Fruit fly (Drosophila melanogaster) whole organism, embryonic: ENCODE measurements around the gene CG6163.

Experiments used
- Bgb ChIP-seq: fragments of 200-800 bp; sonication (Bioruptor generic); IDR thresholded peaks from 2 replicates; pipeline ENCODE4 v1.3.6; 2022; ENCODE audit warnings: missing biosample characterization, missing genetic modification characterization; ENCODE audit not compliant: partially characterized antibody
- CG10462 ChIP-seq: fragments of 200-800 bp; sonication (Bioruptor generic); optimal IDR thresholded peaks from 2 replicates; lab custom pipeline; 2016; ENCODE audit warnings: missing biosample characterization, missing genetic modification characterization
- CG10959 ChIP-seq: fragments of 200-800 bp; sonication (Bioruptor generic); IDR thresholded peaks from 2 replicates; pipeline ENCODE4 v1.3.6; 2022; ENCODE audit warnings: missing biosample characterization, missing genetic modification characterization
- CG11085 ChIP-seq: fragments of 200-800 bp; sonication (Bioruptor generic); IDR thresholded peaks from 2 replicates; pipeline ENCODE4 v1.3.6; 2022; ENCODE audit warnings: missing biosample characterization, missing genetic modification characterization
- CG11696 ChIP-seq: fragments of 200-800 bp; sonication (Bioruptor generic); IDR thresholded peaks from 2 replicates; pipeline ENCODE4 v1.3.6; 2022; ENCODE audit warnings: missing biosample characterization, missing genetic modification characterization
- CG12236 ChIP-seq: fragments of 200-800 bp; sonication (Bioruptor generic); optimal IDR thresholded peaks from 2 replicates; lab custom pipeline; 2016; ENCODE audit warnings: missing biosample characterization, missing genetic modification characterization
- CG15011 ChIP-seq: fragments of 200-800 bp; sonication (Bioruptor generic); optimal IDR thresholded peaks from 3 replicates; lab custom pipeline; 2018; ENCODE audit warnings: missing biosample characterization, mild to moderate bottlenecking, missing genetic modification characterization
- CG1602 ChIP-seq: fragments of 200-800 bp; sonication (Bioruptor generic); optimal IDR thresholded peaks from 3 replicates; lab custom pipeline; 2016; ENCODE audit warnings: missing biosample characterization, missing genetic modification characterization
- CG17359 ChIP-seq: fragments of 200-800 bp; sonication (Bioruptor generic); optimal IDR thresholded peaks from 3 replicates; lab custom pipeline; 2018; ENCODE audit warnings: missing biosample characterization, mild to moderate bottlenecking, missing genetic modification characterization, moderate library complexity
- CG17385 ChIP-seq: fragments of 200-800 bp; sonication (Bioruptor generic); optimal IDR thresholded peaks from 3 replicates; lab custom pipeline; 2018; ENCODE audit warnings: missing biosample characterization, mild to moderate bottlenecking, missing genetic modification characterization
- CG18011 ChIP-seq: fragments of 200-800 bp; sonication (Bioruptor generic); optimal IDR thresholded peaks from 2 replicates; lab custom pipeline; 2017; ENCODE audit warnings: missing biosample characterization, missing genetic modification characterization, mild to moderate bottlenecking, moderate library complexity, missing genotype
- CG2875 ChIP-seq: fragments of 200-800 bp; sonication (Bioruptor generic); optimal IDR thresholded peaks from 2 replicates; lab custom pipeline; 2017; ENCODE audit warnings: missing biosample characterization, mild to moderate bottlenecking, missing genetic modification characterization, missing genetic modification reagents
- CG31388 ChIP-seq: fragments of 200-800 bp; sonication (Bioruptor generic); optimal IDR thresholded peaks from 2 replicates; lab custom pipeline; 2016; ENCODE audit warnings: missing biosample characterization, missing genetic modification characterization
- CG4328 ChIP-seq: fragments of 200-800 bp; sonication (Bioruptor generic); optimal IDR thresholded peaks from 3 replicates; lab custom pipeline; 2017; ENCODE audit warnings: missing biosample characterization, missing genetic modification reagents, missing genetic modification characterization
- CG4617 ChIP-seq: fragments of 200-800 bp; sonication (Bioruptor generic); optimal IDR thresholded peaks from 3 replicates; lab custom pipeline; 2016; ENCODE audit warnings: missing biosample characterization, missing genetic modification characterization, borderline replicate concordance
- CG5953 ChIP-seq: fragments of 200-800 bp; sonication (Bioruptor generic); IDR thresholded peaks from 2 replicates; pipeline ENCODE4 v1.3.6; 2022; ENCODE audit warnings: missing biosample characterization, missing genetic modification characterization
- CG6683 ChIP-seq: fragments of 200-800 bp; sonication (Bioruptor generic); optimal IDR thresholded peaks from 2 replicates; lab custom pipeline; 2017; ENCODE audit warnings: missing biosample characterization, mild to moderate bottlenecking, missing genetic modification characterization, missing genetic modification reagents
- CG7786 ChIP-seq: fragments of 200-800 bp; sonication (Bioruptor generic); optimal IDR thresholded peaks from 2 replicates; lab custom pipeline; 2016; ENCODE audit warnings: missing biosample characterization, missing genetic modification characterization
- CG8388 ChIP-seq: fragments of 200-800 bp; sonication (Bioruptor generic); optimal IDR thresholded peaks from 2 replicates; lab custom pipeline; 2019; ENCODE audit warnings: missing biosample characterization, mild to moderate bottlenecking, missing genetic modification characterization, moderate library complexity
- CG9437 ChIP-seq: fragments of 200-800 bp; sonication (Bioruptor generic); optimal IDR thresholded peaks from 2 replicates; lab custom pipeline; 2018; ENCODE audit warnings: missing biosample characterization, mild to moderate bottlenecking, missing genetic modification characterization
- D19A ChIP-seq: fragments of 200-800 bp; optimal IDR thresholded peaks from 3 replicates; lab custom pipeline; 2019; ENCODE audit warnings: missing biosample characterization, mild to moderate bottlenecking, missing genetic modification characterization, moderate library complexity
- Dip3 ChIP-seq: fragments of 200-800 bp; sonication (Bioruptor generic); optimal IDR thresholded peaks from 3 replicates; lab custom pipeline; 2016; ENCODE audit warnings: missing biosample characterization, missing genetic modification characterization
- Dref ChIP-seq: fragments of 200-800 bp; sonication (Bioruptor generic); IDR thresholded peaks from 2 replicates; pipeline ENCODE4 v1.3.6; 2022; ENCODE audit warnings: missing biosample characterization, missing genetic modification characterization
- ERR ChIP-seq: fragments of 200-800 bp; sonication (Bioruptor generic); optimal IDR thresholded peaks from 2 replicates; lab custom pipeline; 2016; ENCODE audit warnings: missing biosample characterization, missing genetic modification characterization
- Hmx ChIP-seq: fragments of 200-800 bp; sonication (Bioruptor generic); optimal IDR thresholded peaks from 2 replicates; lab custom pipeline; 2016; ENCODE audit warnings: missing biosample characterization, missing genetic modification characterization
- Hsf ChIP-seq: fragments of 200-800 bp; sonication (Bioruptor generic); optimal IDR thresholded peaks from 3 replicates; lab custom pipeline; 2016; ENCODE audit warnings: missing biosample characterization, missing genetic modification characterization
- Lim3 ChIP-seq: fragments of 200-800 bp; sonication (Bioruptor generic); IDR thresholded peaks from 2 replicates; pipeline ENCODE4 v1.3.6; 2022; ENCODE audit warnings: missing biosample characterization, missing genetic modification characterization
- Lpt ChIP-seq: fragments of >200 bp; optimal IDR thresholded peaks from 2 replicates; lab custom pipeline; 2018; ENCODE audit warnings: missing biosample characterization, missing genetic modification characterization
- MBD-R2 ChIP-seq: fragments of 200-800 bp; sonication (Bioruptor generic); IDR thresholded peaks from 2 replicates; pipeline ENCODE4 v1.3.6; 2022; ENCODE audit warnings: missing biosample characterization, missing genetic modification characterization
- Mes4 ChIP-seq: fragments of 200-800 bp; sonication (Bioruptor generic); optimal IDR thresholded peaks from 2 replicates; lab custom pipeline; 2016; ENCODE audit warnings: missing biosample characterization, missing genetic modification characterization
- Myb ChIP-seq: fragments of 200-800 bp; sonication (Bioruptor generic); optimal IDR thresholded peaks from 2 replicates; lab custom pipeline; 2016; ENCODE audit warnings: missing biosample characterization, missing genetic modification characterization
- NFAT ChIP-seq: fragments of 200-800 bp; sonication (Bioruptor generic); IDR thresholded peaks from 2 replicates; pipeline ENCODE4 v1.3.6; 2022; ENCODE audit warnings: missing biosample characterization, missing genetic modification characterization
- Neu2 ChIP-seq: fragments of 200-800 bp; sonication (Bioruptor generic); optimal IDR thresholded peaks from 3 replicates; lab custom pipeline; 2016; ENCODE audit warnings: missing biosample characterization, missing genetic modification characterization, borderline replicate concordance
- Nf-YA ChIP-seq: fragments of 200-800 bp; sonication (Bioruptor generic); IDR thresholded peaks from 2 replicates; pipeline ENCODE4 v1.3.6; 2022; ENCODE audit warnings: missing biosample characterization, missing genetic modification characterization
- PHDP ChIP-seq: fragments of 200-800 bp; sonication (Bioruptor generic); optimal IDR thresholded peaks from 3 replicates; lab custom pipeline; 2018; ENCODE audit warnings: missing biosample characterization, mild to moderate bottlenecking, missing genetic modification characterization, moderate library complexity
- Stat92E ChIP-seq, 3 experiments: fragments of >200 bp in 2 of 3; fragments of 200-800 bp in 1 of 3; sonication (Bioruptor generic) in 1 of 3; optimal IDR thresholded peaks; 2 replicates each; lab custom pipeline; 2017 to 2019; ENCODE audit warnings: missing biosample characterization in 3 of 3, missing genetic modification characterization in 3 of 3, mild to moderate bottlenecking in 1 of 3, moderate library complexity in 1 of 3
- caup ChIP-seq: fragments of 200-800 bp; sonication (Bioruptor generic); optimal IDR thresholded peaks from 3 replicates; lab custom pipeline; 2017; ENCODE audit warnings: missing biosample characterization, mild to moderate bottlenecking, missing genetic modification characterization, moderate library complexity; ENCODE audit not compliant: severe bottlenecking
- gsb-n ChIP-seq: fragments of 200-800 bp; sonication (Bioruptor generic); optimal IDR thresholded peaks from 3 replicates; lab custom pipeline; 2018; ENCODE audit warnings: missing biosample characterization, mild to moderate bottlenecking, missing genetic modification characterization
- maf-S ChIP-seq: fragments of 200-800 bp; sonication (Bioruptor generic); optimal IDR thresholded peaks from 2 replicates; lab custom pipeline; 2016; ENCODE audit warnings: missing biosample characterization, missing genetic modification characterization
- oc ChIP-seq: fragments of 200-800 bp; sonication (Bioruptor generic); optimal IDR thresholded peaks from 2 replicates; lab custom pipeline; 2018; ENCODE audit warnings: missing biosample characterization, mild to moderate bottlenecking, missing genetic modification characterization, moderate library complexity
- pfk ChIP-seq: fragments of 200-800 bp; sonication (Bioruptor generic); optimal IDR thresholded peaks from 2 replicates; lab custom pipeline; 2018; ENCODE audit warnings: missing biosample characterization, mild to moderate bottlenecking, missing genetic modification characterization, moderate library complexity
- pnt ChIP-seq: fragments of 200-800 bp; sonication (Bioruptor generic); optimal IDR thresholded peaks from 3 replicates; lab custom pipeline; 2016; ENCODE audit warnings: missing biosample characterization, missing genetic modification characterization
- pros ChIP-seq: fragments of 200-800 bp; sonication (Bioruptor generic); optimal IDR thresholded peaks from 3 replicates; lab custom pipeline; 2019; ENCODE audit warnings: missing biosample characterization, mild to moderate bottlenecking, missing genetic modification characterization, moderate library complexity
- pum ChIP-seq: fragments of 200-800 bp; sonication (Bioruptor generic); optimal IDR thresholded peaks from 2 replicates; lab custom pipeline; 2016; ENCODE audit warnings: missing biosample characterization, missing genetic modification characterization
- sc ChIP-seq, 3 experiments: fragments of >200 bp in 2 of 3; fragments of 200-800 bp in 1 of 3; sonication (Bioruptor generic) in 1 of 3; optimal IDR thresholded peaks; 2 replicates in 2 of 3; 3 replicates in 1 of 3; lab custom pipeline; 2017; ENCODE audit warnings: mild to moderate bottlenecking in 1 of 3, missing biosample characterization in 1 of 3, missing genetic modification characterization in 1 of 3, missing genetic modification reagents in 1 of 3
- sens ChIP-seq: fragments of 200-800 bp; sonication (Bioruptor generic); peaks from one replicate; lab custom pipeline; 2016; ENCODE audit warnings: missing biosample characterization, missing genetic modification characterization
- stc ChIP-seq: fragments of 200-800 bp; sonication (Bioruptor generic); IDR thresholded peaks from 2 replicates; pipeline ENCODE4 v1.3.6; 2022; ENCODE audit warnings: missing biosample characterization, missing genetic modification characterization
- stwl ChIP-seq: fragments of 200-800 bp; sonication (Bioruptor generic); optimal IDR thresholded peaks from 3 replicates; lab custom pipeline; 2018; ENCODE audit warnings: missing biosample characterization, mild to moderate bottlenecking, missing genetic modification characterization, moderate library complexity
- unpg ChIP-seq: fragments of 200-800 bp; sonication (Bioruptor generic); optimal IDR thresholded peaks from 3 replicates; lab custom pipeline; 2018; ENCODE audit warnings: missing biosample characterization, mild to moderate bottlenecking, missing genetic modification characterization, moderate library complexity
- wor ChIP-seq: fragments of 200-800 bp; sonication (Bioruptor generic); IDR thresholded peaks from 2 replicates; pipeline ENCODE4 v1.3.6; 2022; ENCODE audit warnings: missing biosample characterization, missing genetic modification characterization

Gene CG6163

dm6 chr3L:11328015-11328680 lies 36.5 kb downstream of the CG6163 start (continued):
- TF ChIP-seq CG6683 (GFP tag; lab: Kevin White, UChicago) (no peak), pros (GFP tag; lab: Kevin White, UChicago) (peak; percentile 46), CG1602 (no peak), CG11696 (GFP tag; lab: Robert Waterston, UW) (no peak), maf-S (no peak), CG4617 (GFP tag; lab: Kevin White, UChicago) (no peak), CG4328 (GFP tag; lab: Kevin White, UChicago) (no peak), wor (no peak), Nf-YA (GFP tag; lab: Robert Waterston, UW) (no peak), CG10959 (GFP tag; lab: Robert Waterston, UW) (no peak), PHDP (tag; lab: Kevin White, UChicago) (peak; percentile 22), Neu2 (GFP tag; lab: Kevin White, UChicago) (no peak), CG11085 (GFP tag; lab: Robert Waterston, UW) (no peak), MBD-R2 (GFP tag; lab: Robert Waterston, UW) (no peak), D19A (tag; lab: Kevin White, UChicago) (peak; percentile 93), CG7786 (GFP tag; lab: Kevin White, UChicago) (no peak), NFAT (GFP tag; lab: Robert Waterston, UW) (no peak), Lim3 (no peak), Myb (GFP tag; lab: Kevin White, UChicago) (no peak), Mes4 (GFP tag; lab: Kevin White, UChicago) (no peak), Stat92E (GFP tag; optimal IDR thresholded peaks at IDR 0.05; lab: Kevin White, UChicago) (no peak), CG18011 (no peak), Hmx (GFP tag; lab: Kevin White, UChicago) (no peak), oc (tag; lab: Kevin White, UChicago) (peak; percentile 12), CG10462 (GFP tag; lab: Kevin White, UChicago) (no peak), unpg (no peak), CG31388 (GFP tag; lab: Kevin White, UChicago) (peak; percentile 23), CG5953 (no peak), Lpt (GFP tag; lab: Kevin White, UChicago) (no peak), pum (GFP tag; lab: Kevin White, UChicago) (no peak), ERR (GFP tag; lab: Kevin White, UChicago) (no peak), pnt (GFP tag; lab: Kevin White, UChicago) (no peak), CG2875 (GFP tag; lab: Kevin White, UChicago) (no peak), Dref (GFP tag; lab: Robert Waterston, UW) (no peak), caup (GFP tag; lab: Kevin White, UChicago) (no peak), Dip3 (GFP tag; lab: Kevin White, UChicago) (peak; percentile 13), gsb-n (no peak), CG15011 (GFP tag; lab: Kevin White, UChicago) (no peak), CG17385 (peak; percentile 15), CG9437 (GFP tag; lab: Kevin White, UChicago) (peak; percentile 14), Hsf (GFP tag; lab: Kevin White, UChicago) (no peak), Bgb (no peak), CG8388 (no peak), sc (optimal IDR thresholded peaks at IDR 0.05; lab: Kevin White, UChicago) (no peak), sc (GFP tag; optimal IDR thresholded peaks at IDR 0.05; lab: Kevin White, UChicago) (peak; percentile 12), stc (GFP tag; lab: Robert Waterston, UW) (no peak), CG12236 (no peak), sens (GFP tag; lab: Kevin White, UChicago) (no peak), pfk (GFP tag; lab: Kevin White, UChicago) (no peak), CG17359 (peak; percentile 1), stwl (tag; lab: Kevin White, UChicago) (no peak)
